1 fruit fly cellular context compared by ENCODE assay signal in the genomic region with DNA sequence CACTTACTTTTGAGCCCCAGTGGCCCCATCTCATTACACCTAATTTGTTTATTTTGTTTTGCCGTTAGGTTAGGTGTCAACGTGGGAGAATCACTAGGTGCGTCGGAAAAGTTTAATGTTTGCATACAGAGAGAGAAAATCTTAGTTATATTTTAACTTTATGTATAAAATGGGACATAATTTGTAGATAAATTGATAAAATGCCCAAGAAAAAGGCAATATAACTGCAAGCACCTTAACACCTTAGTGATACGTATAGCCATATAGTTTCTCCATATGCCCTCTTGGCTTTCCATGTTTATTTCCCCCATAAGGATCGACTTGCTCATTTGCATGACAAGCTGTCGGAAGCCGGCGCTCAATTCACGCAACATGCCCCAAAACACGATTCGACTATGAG.
TF ChIP-seq lines count a peak whose summit lies in the region.

No protein-coding gene starts in this region.

TF ChIP-seq in whole organism, embryonic, 481 proteins besides CTCF, POLR2A, EP300 and RAD21 (continued from another document):
- TF ChIP-seq sens (GFP tag; lab: Kevin White, UChicago), result peak; percentile 34
- no peak for TF ChIP-seq inv (GFP tag; IDR thresholded peaks at IDR 0.05; lab: Robert Waterston, UW; ENCODE audit: partially characterized antibody)
- TF ChIP-seq CG10654 (GFP tag; optimal IDR thresholded peaks at IDR 0.05; lab: Kevin White, UChicago), result no peak
- no peak for TF ChIP-seq CG32532 (GFP tag; IDR thresholded peaks at IDR 0.05; lab: Robert Waterston, UW)
- no peak for TF ChIP-seq dan (GFP tag; IDR thresholded peaks at IDR 0.05; lab: Robert Waterston, UW)
- TF ChIP-seq CG31388 (GFP tag; optimal IDR thresholded peaks at IDR 0.05; lab: Kevin White, UChicago), result no peak
- no peak for TF ChIP-seq pita (GFP tag; optimal IDR thresholded peaks at IDR 0.05; lab: Kevin White, UChicago)
- TF ChIP-seq CG1647 (GFP tag; optimal IDR thresholded peaks at IDR 0.05; lab: Kevin White, UChicago), result no peak
- TF ChIP-seq CG34422 (GFP tag; IDR thresholded peaks at IDR 0.05; lab: Robert Waterston, UW), result no peak
- TF ChIP-seq org-1 (GFP tag; optimal IDR thresholded peaks at IDR 0.05; lab: Kevin White, UChicago), result no peak
- TF ChIP-seq CG7963 (GFP tag; IDR thresholded peaks at IDR 0.05; lab: Robert Waterston, UW; ENCODE audit: partially characterized antibody), result no peak
